Fruit fly (Drosophila melanogaster): ENCODE results near the gene mRpL2.

Gene mRpL2

DNA sequence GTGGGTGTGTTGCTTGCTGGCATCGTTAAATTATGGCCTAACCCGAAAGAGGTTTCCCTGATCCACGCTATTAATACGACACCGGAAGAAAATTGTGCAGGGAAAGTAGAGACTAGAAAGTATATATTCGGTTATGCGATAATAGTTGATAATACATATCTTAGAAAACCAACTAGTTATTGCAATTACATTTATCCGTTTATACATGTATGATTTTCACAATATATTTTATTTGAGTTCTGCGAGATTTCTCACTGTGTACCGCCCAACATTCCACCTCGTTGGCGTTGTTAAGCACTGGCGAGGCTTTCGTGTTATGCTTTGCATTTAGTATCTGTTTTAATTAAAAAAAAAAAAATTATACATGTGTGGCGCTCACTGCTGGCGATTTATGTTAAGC is 34.7 kb downstream of the mRpL2 start (continued):
- TF ChIP-seq eg (GFP tag; IDR thresholded peaks at IDR 0.05) (peak; percentile 81), CG6163 (GFP tag; IDR thresholded peaks at IDR 0.05) (peak; percentile 70), CG11294 (GFP tag; IDR thresholded peaks at IDR 0.05) (peak; percentile 60), Smox (GFP tag; optimal IDR thresholded peaks at IDR 0.05) (peak; percentile 26), Ets21C (GFP tag; optimal IDR thresholded peaks at IDR 0.05) (no peak), Sox14 (GFP tag; optimal IDR thresholded peaks at IDR 0.05) (peak; percentile 9), CG6276 (GFP tag; optimal IDR thresholded peaks at IDR 0.05) (peak; percentile 62), dsx (GFP tag; optimal IDR thresholded peaks at IDR 0.05; ENCODE audit: poor library complexity, severe bottlenecking) (peak; percentile 5), CG3032 (tag; optimal IDR thresholded peaks at IDR 0.05) (peak; percentile 5), CG32006 (GFP tag; optimal IDR thresholded peaks at IDR 0.05) (peak; percentile 70), Eip78C (GFP tag) (peak; percentile 87), CG16779 (tag; optimal IDR thresholded peaks at IDR 0.05) (no peak), CG4318 (GFP tag; optimal IDR thresholded peaks at IDR 0.05) (peak; percentile 38), CG3919 (GFP tag; optimal IDR thresholded peaks at IDR 0.05) (peak; percentile 41), fkh (GFP tag; optimal IDR thresholded peaks at IDR 0.05) (no peak), lz (GFP tag; optimal IDR thresholded peaks at IDR 0.05) (peak; percentile 20), OdsH (GFP tag; optimal IDR thresholded peaks at IDR 0.05) (peak; percentile 61), net (GFP tag; optimal IDR thresholded peaks at IDR 0.05) (peak; percentile 57)

DNA sequence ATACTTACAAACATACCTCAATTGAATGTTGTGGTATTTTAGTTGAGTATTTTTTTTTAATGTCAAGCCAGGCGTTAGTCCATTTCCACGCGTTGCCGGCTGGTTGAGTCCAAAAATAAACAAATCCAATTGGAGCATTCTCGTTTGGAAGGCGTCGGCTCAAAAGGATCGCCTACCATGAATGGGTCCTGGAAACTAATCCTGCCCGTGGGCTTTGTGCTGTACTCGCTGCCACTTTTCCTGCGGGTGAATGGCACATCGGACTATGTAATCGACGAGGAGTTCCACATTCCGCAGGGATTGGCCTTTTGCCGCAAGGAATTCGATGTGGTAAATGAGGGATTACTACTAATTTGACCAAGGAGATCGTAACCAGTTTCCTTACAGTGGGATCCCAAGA is 44.3 kb downstream of the mRpL2 start, which contains the start of gene Alg10:
Gene Alg10 (plus strand): TSS at position 73 of the 400 bp plus-strand sequence.
- TF ChIP-seq fkh (GFP tag; optimal IDR thresholded peaks at IDR 0.05), result peak; percentile 57
- no peak for TF ChIP-seq CG4318 (GFP tag; optimal IDR thresholded peaks at IDR 0.05)

DNA sequence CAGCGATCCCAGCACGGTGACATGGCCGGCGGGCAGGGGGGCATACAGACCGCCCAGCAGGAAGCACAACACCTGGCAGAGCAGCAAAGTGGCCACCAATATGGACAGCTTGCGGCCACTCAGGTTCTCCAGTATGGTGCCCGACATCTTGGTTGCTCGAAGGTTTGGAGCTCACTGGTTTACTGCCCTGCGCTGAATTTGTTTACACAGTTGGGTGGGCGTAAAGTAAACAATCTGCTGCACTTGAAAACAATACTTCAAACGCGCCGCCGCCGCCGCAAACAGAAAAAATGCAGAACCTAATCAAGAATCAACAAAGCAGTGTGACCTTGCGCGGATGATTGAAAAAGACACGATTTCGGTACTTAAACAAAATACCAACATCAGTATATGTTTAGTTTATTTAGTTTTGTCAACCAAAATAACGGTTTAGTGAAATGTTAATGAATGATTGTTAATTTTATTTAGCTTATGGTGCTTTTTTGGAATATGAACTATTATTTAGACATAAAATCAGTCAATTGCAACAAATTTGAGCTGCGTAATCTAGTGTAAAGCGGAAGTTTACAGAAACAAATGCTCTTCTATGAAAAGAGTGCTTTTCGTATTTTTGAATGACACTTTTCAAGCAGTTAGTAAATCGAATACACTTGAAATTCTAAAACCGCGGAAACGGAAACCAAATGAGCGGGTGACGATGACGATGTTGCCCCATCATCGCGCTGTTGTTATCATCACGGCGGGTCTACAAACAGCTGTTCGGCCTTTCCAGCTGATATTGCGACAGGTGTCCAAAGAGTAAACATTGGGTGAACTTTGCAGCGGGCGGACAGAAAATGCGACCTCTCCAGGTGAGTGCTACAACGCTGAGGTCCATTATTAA is 48.9 kb downstream of the mRpL2 start, which contains the start of the genes wls and Adck5:
Gene wls (minus strand): TSS at position 327 of the 883 bp plus-strand sequence.
Gene Adck5 (plus strand): TSS at position 519 of the 883 bp plus-strand sequence.
- TF ChIP-seq CG11294 (GFP tag; IDR thresholded peaks at IDR 0.05) (no peak), CG8319 (GFP tag; optimal IDR thresholded peaks at IDR 0.05) (peak; percentile 35), CG10669 (GFP tag; optimal IDR thresholded peaks at IDR 0.05) (no peak), Hr38 (GFP tag; optimal IDR thresholded peaks at IDR 0.05) (no peak), CG10631 (GFP tag; optimal IDR thresholded peaks at IDR 0.05) (no peak), CG6163 (GFP tag; IDR thresholded peaks at IDR 0.05) (peak; percentile 71), CG16779 (tag; optimal IDR thresholded peaks at IDR 0.05) (peak; percentile 34), eg (GFP tag; IDR thresholded peaks at IDR 0.05) (peak; percentile 70), acj6 (GFP tag; optimal IDR thresholded peaks at IDR 0.05) (no peak), CG6276 (GFP tag; optimal IDR thresholded peaks at IDR 0.05) (no peak), CG1621 (tag; optimal IDR thresholded peaks at IDR 0.05) (peak; percentile 61), Sox102F (GFP tag; optimal IDR thresholded peaks at IDR 0.05) (peak; percentile 70), CG4318 (GFP tag; optimal IDR thresholded peaks at IDR 0.05) (no peak), esn (GFP tag; optimal IDR thresholded peaks at IDR 0.05) (peak; percentile 82), lz (GFP tag; optimal IDR thresholded peaks at IDR 0.05) (peak; percentile 69), CG32006 (GFP tag; optimal IDR thresholded peaks at IDR 0.05) (no peak), fd59A (GFP tag; optimal IDR thresholded peaks at IDR 0.05) (no peak), Gug (GFP tag; IDR thresholded peaks at IDR 0.05) (no peak), Smox (GFP tag; optimal IDR thresholded peaks at IDR 0.05) (no peak), CG6792 (GFP tag; optimal IDR thresholded peaks at IDR 0.05) (peak; percentile 59), fkh (GFP tag; optimal IDR thresholded peaks at IDR 0.05) (peak; percentile 84), net (GFP tag; optimal IDR thresholded peaks at IDR 0.05) (peak; percentile 76), Eip78C (GFP tag) (peak; percentile 87), Hr39 (GFP tag; optimal IDR thresholded peaks at IDR 0.05) (peak; percentile 32), CG15336 (GFP tag; IDR thresholded peaks at IDR 0.05) (0 out of 2 replicates have a peak, but pooled peaks have one; percentile 19), dsx (GFP tag; optimal IDR thresholded peaks at IDR 0.05; ENCODE audit: poor library complexity, severe bottlenecking) (no peak), Ets96B (tag; optimal IDR thresholded peaks at IDR 0.05) (no peak), CG31627 (GFP tag; optimal IDR thresholded peaks at IDR 0.05) (peak; percentile 38), CG34406 (GFP tag; optimal IDR thresholded peaks at IDR 0.05) (peak; percentile 67), achi (GFP tag; optimal IDR thresholded peaks at IDR 0.05) (peak; percentile 77), Eip93F (GFP tag; optimal IDR thresholded peaks at IDR 0.05) (no peak), dac (GFP tag; optimal IDR thresholded peaks at IDR 0.05) (no peak), vri (GFP tag; optimal IDR thresholded peaks at IDR 0.05) (no peak), CG11762 (GFP tag; optimal IDR thresholded peaks at IDR 0.05; ENCODE audit: insufficient read depth) (peak; percentile 6), pdm3 (GFP tag; optimal IDR thresholded peaks at IDR 0.05) (no peak), Sox15 (GFP tag; optimal IDR thresholded peaks at IDR 0.05) (no peak), CG6808 (GFP tag; optimal IDR thresholded peaks at IDR 0.05) (peak; percentile 32), CG11902 (GFP tag; optimal IDR thresholded peaks at IDR 0.05) (no peak), CG8632 (GFP tag; optimal IDR thresholded peaks at IDR 0.05) (peak; percentile 52)

Measured in whole organism, prepupa.